ENCODE assay signal across 3 fruit fly cellular contexts in the genomic region with DNA sequence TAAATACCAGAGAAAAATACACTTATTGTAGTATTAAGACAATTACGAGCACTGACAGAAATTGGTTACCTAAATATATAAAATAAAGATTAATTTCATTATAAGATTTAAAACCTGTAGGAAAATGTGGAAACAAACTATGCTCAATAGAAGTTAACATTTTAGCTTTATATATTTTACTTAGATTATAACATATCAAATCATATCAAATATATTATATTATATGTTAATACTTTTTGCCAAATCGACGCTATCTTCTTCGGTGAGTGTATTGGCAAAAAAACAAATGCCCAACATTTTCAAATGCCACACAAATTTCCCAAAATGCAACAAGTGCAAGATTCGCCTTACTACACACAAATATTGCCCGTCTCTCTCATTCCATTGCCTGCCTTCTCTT.
TF ChIP-seq lines count a peak whose summit lies in the region.

No protein-coding gene starts in this region.

- TF ChIP-seq CTCF in whole organism, embryonic (GFP tag; optimal IDR thresholded peaks at IDR 0.05; lab: Kevin White, UChicago): no peak

TF ChIP-seq in whole organism, embryonic, 481 proteins besides CTCF, POLR2A, EP300 and RAD21:
- peak; percentile 0 for TF ChIP-seq gem (tag; optimal IDR thresholded peaks at IDR 0.05; lab: Kevin White, UChicago)
- TF ChIP-seq Drgx (GFP tag; IDR thresholded peaks at IDR 0.05; lab: Robert Waterston, UW): peak; percentile 66
- TF ChIP-seq Lpt (GFP tag; optimal IDR thresholded peaks at IDR 0.05; lab: Kevin White, UChicago): no peak
- no peak for TF ChIP-seq tna (GFP tag; IDR thresholded peaks at IDR 0.05; lab: Robert Waterston, UW; ENCODE audit: partially characterized antibody)

TF ChIP-seq in whole organism, prepupa, 60 proteins besides CTCF, POLR2A, EP300 and RAD21:
- peak; percentile 38 for TF ChIP-seq CG32006 (GFP tag; optimal IDR thresholded peaks at IDR 0.05; lab: Kevin White, UChicago)
- TF ChIP-seq Eip75B (GFP tag; optimal IDR thresholded peaks at IDR 0.05; lab: Kevin White, UChicago): no peak
- peak; percentile 52; the same call in 2 of the 3 replicates for TF ChIP-seq CG8119 (GFP tag; IDR thresholded peaks at IDR 0.05; lab: Robert Waterston, UW)
- no peak for TF ChIP-seq CG6808 (GFP tag; optimal IDR thresholded peaks at IDR 0.05; lab: Kevin White, UChicago)
- TF ChIP-seq Blimp-1 (GFP tag; optimal IDR thresholded peaks at IDR 0.05; lab: Kevin White, UChicago): no peak
- TF ChIP-seq CG15336 (GFP tag; IDR thresholded peaks at IDR 0.05; lab: Robert Waterston, UW): peak; percentile 73
- no peak for TF ChIP-seq CG8319 (GFP tag; optimal IDR thresholded peaks at IDR 0.05; lab: Kevin White, UChicago)
- TF ChIP-seq CG10669 (GFP tag; optimal IDR thresholded peaks at IDR 0.05; lab: Kevin White, UChicago): no peak
- TF ChIP-seq salr (GFP tag; optimal IDR thresholded peaks at IDR 0.05; lab: Kevin White, UChicago): no peak
- TF ChIP-seq CG11294 (GFP tag; IDR thresholded peaks at IDR 0.05; lab: Robert Waterston, UW): peak; percentile 43; the same call in 1 of the 2 replicates
- no peak for TF ChIP-seq dsx (GFP tag; optimal IDR thresholded peaks at IDR 0.05; lab: Kevin White, UChicago; ENCODE audit: poor library complexity, severe bottlenecking)
- TF ChIP-seq Gug (GFP tag; IDR thresholded peaks at IDR 0.05; lab: Robert Waterston, UW): 0 out of 2 replicates have a peak, but pooled peaks have one; percentile 9
- no peak for TF ChIP-seq Eip78C (GFP tag; lab: Kevin White, UChicago)
- no peak for TF ChIP-seq cyc (GFP tag; optimal IDR thresholded peaks at IDR 0.05; lab: Kevin White, UChicago)
- TF ChIP-seq eg (GFP tag; IDR thresholded peaks at IDR 0.05; lab: Robert Waterston, UW): peak; percentile 59; the same call in 2 of the 3 replicates

TF ChIP-seq in whole organism, pupa, 21 proteins besides CTCF, POLR2A, EP300 and RAD21:
- TF ChIP-seq fd96Ca (GFP tag; IDR thresholded peaks at IDR 0.05; lab: Robert Waterston, UW): no peak
- peak; percentile 64 for TF ChIP-seq CG32121 (GFP tag; IDR thresholded peaks at IDR 0.05; lab: Robert Waterston, UW)
- peak; percentile 46 for TF ChIP-seq Ets98B (GFP tag; IDR thresholded peaks at IDR 0.05; lab: Robert Waterston, UW)
- TF ChIP-seq gl (tag; optimal IDR thresholded peaks at IDR 0.05; lab: Kevin White, UChicago): no peak
- peak; percentile 24 for TF ChIP-seq CG14655 (GFP tag; optimal IDR thresholded peaks at IDR 0.05; lab: Kevin White, UChicago)
- 0 out of 3 replicates have a peak, but pooled peaks have one; percentile 43 for TF ChIP-seq CG4496 (GFP tag; IDR thresholded peaks at IDR 0.05; lab: Robert Waterston, UW)
- TF ChIP-seq CG34367 (tag; optimal IDR thresholded peaks at IDR 0.05; lab: Kevin White, UChicago): no peak
TF ChIP-seq in whole organism, pupa: peak in this region for 4.

Comparison
In these comparisons a context has a peak if more than half of its experiments do, and no peak if none do; other contexts are left out.
1. Of the 7 proteins assayed by ChIP-seq in both whole organism, embryonic and whole organism, prepupa: peak only in whole organism, embryonic: none; only in whole organism, prepupa: Gug; in both: none; in neither: 6.